Fruit fly (Drosophila melanogaster) whole organism, wandering third instar larva: ENCODE data around the gene CG2218.

Experiments used
- HLH106 ChIP-seq: fragments of 200-800 bp; optimal IDR thresholded peaks from 3 replicates; lab custom pipeline; 2019; ENCODE audit warnings: missing biosample characterization, mild to moderate bottlenecking, missing genetic modification characterization, moderate library complexity
- Hr83 ChIP-seq: fragments of 200-300 bp; sonication (Bioruptor generic); optimal IDR thresholded peaks from 2 replicates; lab custom pipeline; 2016; ENCODE audit warnings: missing biosample characterization, mild to moderate bottlenecking, missing genetic modification characterization, moderate library complexity; ENCODE audit not compliant: poor library complexity, severe bottlenecking
- N ChIP-seq: fragments of >200 bp; optimal IDR thresholded peaks from 2 replicates; lab custom pipeline; 2018; ENCODE audit warnings: missing biosample characterization, missing external identifiers, missing genetic modification characterization
- dmrt93B ChIP-seq: fragments of 200-800 bp; sonication (Bioruptor generic); optimal IDR thresholded peaks from 2 replicates; lab custom pipeline; 2018; ENCODE audit warnings: missing biosample characterization, mild to moderate bottlenecking, missing genetic modification characterization
- fru ChIP-seq: fragments of 200-800 bp; sonication (Bioruptor generic); optimal IDR thresholded peaks from 3 replicates; lab custom pipeline; 2016; ENCODE audit warnings: missing biosample characterization, mild to moderate bottlenecking, missing genetic modification characterization
- lola ChIP-seq: fragments of >200 bp; optimal IDR thresholded peaks from 2 replicates; lab custom pipeline; 2017; ENCODE audit warnings: missing biosample characterization, missing genetic modification characterization
- pan ChIP-seq: fragments of >200 bp; optimal IDR thresholded peaks from 2 replicates; lab custom pipeline; 2017
- usp ChIP-seq: fragments of >200 bp; optimal IDR thresholded peaks from 2 replicates; lab custom pipeline; 2017; ENCODE audit warnings: missing biosample characterization, missing genetic modification characterization

dm6 chr3R:30391950-30392349, 36.1 kb downstream of the CG2218 start:
- TF ChIP-seq lola (GFP tag; lab: Kevin White, UChicago) (no peak), HLH106 (tag; lab: Kevin White, UChicago) (peak; percentile 3), fru (GFP tag; lab: Kevin White, UChicago) (no peak), N (GFP tag; lab: Kevin White, UChicago) (no peak), usp (GFP tag; lab: Kevin White, UChicago) (no peak), Hr83 (no peak), pan (lab: Kevin White, UChicago) (no peak), dmrt93B (no peak)
